Fruit fly (Drosophila melanogaster): ENCODE measurements around the gene Brd.

Gene Brd

DNA sequence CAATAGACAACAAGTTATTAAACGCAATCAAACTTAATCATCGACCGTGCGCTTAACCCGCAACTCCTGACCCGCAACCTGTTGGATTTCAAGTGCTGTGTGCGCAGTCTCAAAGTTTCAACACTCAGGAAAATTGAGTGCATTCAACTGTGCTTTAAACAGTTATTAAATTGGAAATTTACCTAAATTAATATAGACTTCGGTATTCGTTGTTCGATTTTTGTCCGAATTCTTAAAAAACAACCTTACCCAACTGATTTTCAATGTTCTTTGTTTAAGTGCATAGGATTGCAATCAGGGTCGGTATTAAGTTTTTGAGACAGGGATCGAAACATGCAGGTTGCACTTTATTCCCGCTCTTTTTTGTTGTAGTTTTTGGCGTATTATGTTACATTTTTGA, 32.6 kb downstream of the Brd start:
- no peak for TF ChIP-seq CG7045 (GFP tag; optimal IDR thresholded peaks at IDR 0.05)
- no peak for TF ChIP-seq tj (GFP tag; optimal IDR thresholded peaks at IDR 0.05)
- TF ChIP-seq Crg-1 (GFP tag; optimal IDR thresholded peaks at IDR 0.05) = no peak
- no peak for TF ChIP-seq CG14711 (tag; optimal IDR thresholded peaks at IDR 0.05)
- TF ChIP-seq bab1 (GFP tag; optimal IDR thresholded peaks at IDR 0.05) = no peak

DNA sequence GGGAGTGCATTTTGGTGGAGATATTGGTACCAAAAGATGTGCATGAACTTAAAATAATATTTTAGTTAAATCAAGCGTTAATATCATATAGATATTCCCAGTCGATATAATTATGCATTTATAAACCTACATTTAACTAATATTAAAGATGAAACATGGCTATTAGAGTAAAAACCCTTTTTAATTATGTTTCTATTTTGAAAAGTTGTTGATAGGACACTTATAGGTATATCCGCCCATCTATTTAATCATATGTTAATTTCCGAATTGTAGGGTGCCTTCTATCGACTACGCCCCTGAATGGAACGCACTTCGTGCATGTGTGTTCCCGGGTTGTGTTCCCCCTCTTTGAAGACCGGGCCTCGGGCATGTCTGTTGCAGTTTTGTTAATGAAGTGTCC, 33.3 kb downstream of the Brd start:
- no peak for TF ChIP-seq toe (GFP tag; optimal IDR thresholded peaks at IDR 0.05)
- TF ChIP-seq kay (GFP tag; ENCODE audit: borderline replicate concordance) = no peak
- no peak for TF ChIP-seq Clk (GFP tag; optimal IDR thresholded peaks at IDR 0.05)
- no peak for TF ChIP-seq ovo (GFP tag; optimal IDR thresholded peaks at IDR 0.05)
- no peak for TF ChIP-seq Hr96 (GFP tag; optimal IDR thresholded peaks at IDR 0.05)
- no peak for TF ChIP-seq Mnt (GFP tag; optimal IDR thresholded peaks at IDR 0.05)
- no peak for TF ChIP-seq pad (GFP tag; optimal IDR thresholded peaks at IDR 0.05)
- no peak for TF ChIP-seq CG1620 (GFP tag; optimal IDR thresholded peaks at IDR 0.05)
- TF ChIP-seq cic (GFP tag; optimal IDR thresholded peaks at IDR 0.05) = no peak
- TF ChIP-seq CG14711 (tag; optimal IDR thresholded peaks at IDR 0.05) = no peak
- no peak for TF ChIP-seq CG11617 (GFP tag; optimal IDR thresholded peaks at IDR 0.05)
- TF ChIP-seq CG12768 (GFP tag; optimal IDR thresholded peaks at IDR 0.05) = no peak
- no peak for TF ChIP-seq Crg-1 (GFP tag; optimal IDR thresholded peaks at IDR 0.05)
- no peak for TF ChIP-seq CG33017 (tag; optimal IDR thresholded peaks at IDR 0.05)
- no peak for TF ChIP-seq tj (GFP tag; optimal IDR thresholded peaks at IDR 0.05)

DNA sequence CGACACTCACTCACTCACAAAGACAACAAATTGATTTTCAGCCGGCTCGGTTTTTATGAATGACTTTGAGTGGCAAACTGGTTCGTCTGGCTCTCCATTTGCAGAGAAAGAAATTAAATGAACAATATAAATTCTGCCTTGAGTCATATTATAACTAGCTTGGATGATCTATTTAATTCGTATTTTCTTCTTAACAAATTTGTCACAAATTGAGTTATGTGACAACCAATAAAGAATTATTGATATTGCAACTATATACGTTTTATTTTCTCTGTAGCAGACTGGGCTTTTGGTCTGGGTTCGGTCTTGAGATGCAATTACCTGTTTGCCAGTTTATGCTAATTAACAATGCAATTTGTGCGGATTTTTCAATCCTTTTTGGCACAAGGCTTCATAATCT, 34.4 kb downstream of the Brd start:
- no peak for TF ChIP-seq Crg-1 (GFP tag; optimal IDR thresholded peaks at IDR 0.05)
- no peak for TF ChIP-seq bab1 (GFP tag; optimal IDR thresholded peaks at IDR 0.05)
- no peak for TF ChIP-seq CG12768 (GFP tag; optimal IDR thresholded peaks at IDR 0.05)
- TF ChIP-seq CG7045 (GFP tag; optimal IDR thresholded peaks at IDR 0.05) = no peak
- no peak for TF ChIP-seq CG1620 (GFP tag; optimal IDR thresholded peaks at IDR 0.05)
- no peak for TF ChIP-seq ovo (GFP tag; optimal IDR thresholded peaks at IDR 0.05)
- no peak for TF ChIP-seq cnc (optimal IDR thresholded peaks at IDR 0.05)
- TF ChIP-seq Hr96 (GFP tag; optimal IDR thresholded peaks at IDR 0.05) = no peak
- TF ChIP-seq tj (GFP tag; optimal IDR thresholded peaks at IDR 0.05) = no peak
- TF ChIP-seq toe (GFP tag; optimal IDR thresholded peaks at IDR 0.05) = no peak
- no peak for TF ChIP-seq CG14711 (tag; optimal IDR thresholded peaks at IDR 0.05)
- no peak for TF ChIP-seq CG7101 (tag; optimal IDR thresholded peaks at IDR 0.05)
- TF ChIP-seq Mnt (GFP tag; optimal IDR thresholded peaks at IDR 0.05) = no peak
- TF ChIP-seq CG5204 (GFP tag; optimal IDR thresholded peaks at IDR 0.05) = no peak
- TF ChIP-seq cic (GFP tag; optimal IDR thresholded peaks at IDR 0.05) = no peak
- TF ChIP-seq pad (GFP tag; optimal IDR thresholded peaks at IDR 0.05) = no peak

DNA sequence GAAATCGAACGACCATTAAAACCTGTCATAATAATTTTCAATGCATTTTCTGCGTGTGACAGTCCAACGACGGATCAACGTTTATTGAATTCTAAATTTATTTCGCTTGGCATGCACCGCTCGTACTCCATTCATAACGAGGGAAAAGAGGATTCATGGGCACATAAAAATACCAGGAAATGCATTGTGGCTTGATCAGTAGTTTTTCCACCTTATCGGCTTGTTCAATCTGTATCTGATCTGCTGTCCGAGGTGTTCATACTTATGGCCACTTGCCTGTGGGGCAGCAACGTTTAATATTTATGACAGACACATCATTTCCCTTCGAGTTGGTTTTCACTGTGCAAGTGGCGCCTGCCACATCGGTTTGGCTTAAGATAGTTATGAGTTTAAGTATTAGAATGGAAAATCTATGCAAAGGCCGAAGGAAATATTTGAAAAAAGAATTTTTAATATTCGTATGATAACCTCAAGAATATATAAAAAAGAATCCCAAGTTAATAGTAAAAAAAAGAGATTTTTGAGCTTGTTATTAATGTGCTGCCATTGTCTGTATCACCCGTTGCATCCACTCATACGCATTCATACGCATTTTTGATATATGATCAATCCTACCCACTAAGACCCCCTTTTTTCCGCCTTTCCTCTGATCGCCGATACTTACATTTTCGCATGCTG, 34.9 kb downstream of the Brd start:
- TF ChIP-seq bab1 (GFP tag; optimal IDR thresholded peaks at IDR 0.05) (no peak), CG5204 (GFP tag; optimal IDR thresholded peaks at IDR 0.05) (no peak), CG1620 (GFP tag; optimal IDR thresholded peaks at IDR 0.05) (no peak), CG12768 (GFP tag; optimal IDR thresholded peaks at IDR 0.05) (no peak), Mnt (GFP tag; optimal IDR thresholded peaks at IDR 0.05) (no peak), Clk (GFP tag; optimal IDR thresholded peaks at IDR 0.05) (no peak), CG11617 (GFP tag; optimal IDR thresholded peaks at IDR 0.05) (no peak), CG7045 (GFP tag; optimal IDR thresholded peaks at IDR 0.05) (no peak), kay (GFP tag; ENCODE audit: borderline replicate concordance) (no peak), Crg-1 (GFP tag; optimal IDR thresholded peaks at IDR 0.05) (no peak), CG33017 (tag; optimal IDR thresholded peaks at IDR 0.05) (no peak), CG7101 (tag; optimal IDR thresholded peaks at IDR 0.05) (no peak), cnc (optimal IDR thresholded peaks at IDR 0.05) (no peak)

DNA sequence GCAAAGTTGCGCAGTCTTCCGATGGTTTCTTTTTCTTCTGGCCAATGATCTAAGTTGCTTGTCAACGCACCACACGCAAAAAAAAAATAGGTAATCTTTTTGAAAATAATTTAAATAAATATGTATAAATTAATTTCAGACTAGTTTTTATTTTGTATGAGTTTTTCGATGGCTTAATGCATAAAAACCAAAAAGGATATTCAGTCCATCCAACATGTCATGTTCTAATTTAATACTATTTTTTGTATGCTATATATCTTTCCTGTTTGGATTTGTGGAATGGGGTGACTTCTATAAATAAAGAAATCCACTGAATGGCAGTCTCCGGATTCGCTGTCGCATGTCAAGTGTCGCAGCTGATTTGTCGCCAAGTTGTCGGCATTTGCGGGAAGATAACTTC, 37.2 kb downstream of the Brd start:
- TF ChIP-seq tj (GFP tag; optimal IDR thresholded peaks at IDR 0.05) (no peak), CG33017 (tag; optimal IDR thresholded peaks at IDR 0.05) (no peak), CG12768 (GFP tag; optimal IDR thresholded peaks at IDR 0.05) (no peak), kay (GFP tag; ENCODE audit: borderline replicate concordance) (no peak), pad (GFP tag; optimal IDR thresholded peaks at IDR 0.05) (no peak), CG5204 (GFP tag; optimal IDR thresholded peaks at IDR 0.05) (no peak), Crg-1 (GFP tag; optimal IDR thresholded peaks at IDR 0.05) (no peak), CG7045 (GFP tag; optimal IDR thresholded peaks at IDR 0.05) (no peak), toe (GFP tag; optimal IDR thresholded peaks at IDR 0.05) (no peak), Mnt (GFP tag; optimal IDR thresholded peaks at IDR 0.05) (no peak)

DNA sequence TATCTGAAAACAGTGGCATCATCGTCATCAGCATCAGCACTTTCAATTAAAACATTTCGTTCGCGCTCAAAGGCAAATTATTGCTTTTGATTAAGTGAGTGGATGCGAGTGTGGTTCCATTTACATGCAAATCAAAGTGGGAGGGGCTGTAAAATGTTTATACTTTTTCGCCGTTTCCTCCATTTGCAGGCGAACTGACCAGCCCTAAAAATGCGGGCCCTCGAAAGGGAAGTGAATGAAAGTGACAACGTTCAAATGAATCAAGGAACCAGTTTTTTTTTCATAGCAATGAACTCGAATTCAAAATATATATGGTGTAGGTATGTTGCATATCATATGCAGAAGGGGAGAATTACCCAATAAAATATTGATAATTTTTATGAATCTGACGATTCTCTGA, 38.1 kb downstream of the Brd start:
- TF ChIP-seq CG1620 (GFP tag; optimal IDR thresholded peaks at IDR 0.05) (no peak), cnc (optimal IDR thresholded peaks at IDR 0.05) (no peak), CG7045 (GFP tag; optimal IDR thresholded peaks at IDR 0.05) (no peak), CG14711 (tag; optimal IDR thresholded peaks at IDR 0.05) (no peak), cic (GFP tag; optimal IDR thresholded peaks at IDR 0.05) (no peak)

DNA sequence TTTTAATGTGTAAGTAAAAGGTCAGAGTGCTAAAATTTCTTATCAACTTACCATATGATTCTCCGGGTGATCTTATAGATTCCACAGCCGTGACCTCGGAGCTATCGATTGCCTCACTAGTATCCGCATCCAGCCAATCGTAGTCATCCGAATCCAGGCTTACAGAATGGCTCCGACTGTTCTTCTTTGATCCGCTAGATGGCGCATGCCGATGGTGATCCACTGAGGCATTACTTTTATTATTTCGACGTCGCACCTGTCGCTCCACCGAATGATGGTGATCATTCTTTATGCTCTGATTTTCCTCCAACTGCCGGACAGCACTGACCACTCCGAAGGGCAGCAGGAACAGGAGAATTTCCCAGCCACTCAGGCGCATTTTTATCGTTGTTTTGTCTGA, 38.7 kb downstream of the Brd start:
- TF ChIP-seq CG5204 (GFP tag; optimal IDR thresholded peaks at IDR 0.05) (no peak), CG1620 (GFP tag; optimal IDR thresholded peaks at IDR 0.05) (no peak), cic (GFP tag; optimal IDR thresholded peaks at IDR 0.05) (no peak), bab1 (GFP tag; optimal IDR thresholded peaks at IDR 0.05) (no peak), tj (GFP tag; optimal IDR thresholded peaks at IDR 0.05) (no peak), Hr96 (GFP tag; optimal IDR thresholded peaks at IDR 0.05) (no peak), kay (GFP tag; ENCODE audit: borderline replicate concordance) (no peak), CG11617 (GFP tag; optimal IDR thresholded peaks at IDR 0.05) (no peak), Mnt (GFP tag; optimal IDR thresholded peaks at IDR 0.05) (no peak), CG33017 (tag; optimal IDR thresholded peaks at IDR 0.05) (no peak), Clk (GFP tag; optimal IDR thresholded peaks at IDR 0.05) (no peak), cnc (optimal IDR thresholded peaks at IDR 0.05) (no peak)
